Worm (Caenorhabditis elegans) whole organism, L4 larva: ENCODE results near the gene nspf-2.
"Not testable (repeated sequence)": the region's sequence is repeated elsewhere in the genome, so short reads cannot be mapped to it uniquely, and the experiment has no call there.

ENCODE experiments used
- F26F4.8 ChIP-seq: fragments of 200-800 bp; sonication (Bioruptor generic); conservative IDR thresholded peaks from 2 replicates; pipeline ENCODE4 v1.3.6; 2022; ENCODE audit warnings: missing genetic modification characterization, missing compliant biosample characterization
- dpl-1 ChIP-seq: fragments of 150-350 bp; optimal IDR thresholded peaks from 2 replicates; lab custom pipeline; 2014; ENCODE audit warnings: missing biosample characterization, missing genetic modification reagents, missing genetic modification characterization
- hmg-1.1 ChIP-seq: fragments of 200-800 bp; sonication (Bioruptor generic); IDR thresholded peaks from 2 replicates; pipeline ENCODE4 v1.3.6; 2022; ENCODE audit warnings: missing genetic modification reagents, missing genetic modification characterization, missing compliant biosample characterization
- jun-1 ChIP-seq: fragments of 150-350 bp; optimal IDR thresholded peaks from 2 replicates; lab custom pipeline; 2014; ENCODE audit warnings: missing biosample characterization, missing genetic modification reagents, missing genetic modification characterization
- lsy-2 ChIP-seq, 2 experiments: fragments of 150-350 bp in 1 of 2; sonication (generic microtip) in 1 of 2; optimal IDR thresholded peaks; 2 replicates each; lab custom pipeline; 2014 to 2017; ENCODE audit warnings: missing biosample characterization in 2 of 2, missing genetic modification characterization in 2 of 2
- nhr-25 ChIP-seq: sonication (generic microtip); optimal IDR thresholded peaks from 2 replicates; lab custom pipeline; 2017; ENCODE audit warnings: missing genetic modification characterization, mild to moderate bottlenecking, missing compliant biosample characterization, antibody characterized with exemption, moderate library complexity, borderline replicate concordance; ENCODE audit not compliant: insufficient read depth
- zip-2 ChIP-seq: fragments of 150-350 bp; optimal IDR thresholded peaks from 2 replicates; lab custom pipeline; 2014; ENCODE audit warnings: missing biosample characterization, missing genetic modification characterization

DNA sequence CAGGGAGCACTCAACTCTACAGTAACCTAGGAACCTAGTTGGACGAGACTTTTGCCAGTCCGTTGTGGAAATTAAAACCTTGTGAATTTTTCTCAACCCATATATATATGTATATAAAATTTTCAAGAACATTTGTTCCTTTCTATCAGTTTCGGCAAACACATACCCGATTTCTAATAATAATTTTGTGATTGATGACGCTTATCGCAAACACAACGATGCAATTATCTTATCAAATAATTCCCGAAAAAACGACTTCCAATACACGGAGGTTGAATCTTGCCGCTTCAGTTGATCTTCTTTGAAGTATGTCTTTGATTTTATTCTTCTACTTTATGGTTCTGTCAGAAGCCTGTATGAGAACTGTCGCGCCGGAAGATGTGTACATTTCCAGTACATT lies 23.6 kb upstream of the nspf-2 start, which contains the start of gene F22E5.2:
- not testable (repeated sequence) for TF ChIP-seq nhr-25 (tag; lab: Kevin White, UChicago); dpl-1 (GFP tag; lab: Kevin White, UChicago); zip-2 (tag; lab: Kevin White, UChicago); F26F4.8 (GFP tag; lab: Robert Waterston, UW); hmg-1.1 (GFP tag; lab: Robert Waterston, UW); lsy-2 (tag; optimal IDR thresholded peaks at IDR 0.05; lab: Kevin White, UChicago); jun-1 (tag; lab: Kevin White, UChicago)
